Fruit fly (Drosophila melanogaster) whole organism, prepupa: ENCODE data around the gene CG13995.

ENCODE experiments used
- Blimp-1 ChIP-seq: fragments of 200-800 bp; sonication (Bioruptor generic); optimal IDR thresholded peaks from 3 replicates; lab custom pipeline; 2017; ENCODE audit warnings: missing biosample characterization, missing genetic modification characterization, mild to moderate bottlenecking, moderate library complexity, missing genetic modification reagents
- CG10631 ChIP-seq: fragments of 200-800 bp; sonication (Bioruptor generic); optimal IDR thresholded peaks from 2 replicates; lab custom pipeline; 2016; ENCODE audit warnings: missing biosample characterization, missing genetic modification characterization
- CG1621 ChIP-seq: fragments of 200-800 bp; sonication (Bioruptor generic); optimal IDR thresholded peaks from 3 replicates; lab custom pipeline; 2018; ENCODE audit warnings: missing biosample characterization, mild to moderate bottlenecking, missing genetic modification characterization
- CG6792 ChIP-seq: fragments of 200-800 bp; sonication (Bioruptor generic); optimal IDR thresholded peaks from 3 replicates; lab custom pipeline; 2016; ENCODE audit warnings: missing biosample characterization, missing genetic modification characterization
- CG8632 ChIP-seq: fragments of 200-800 bp; sonication (Bioruptor generic); optimal IDR thresholded peaks from 3 replicates; lab custom pipeline; 2016; ENCODE audit warnings: missing biosample characterization, missing genetic modification characterization
- Eip78C ChIP-seq: fragments of 200-800 bp; sonication (Bioruptor generic); peaks from one replicate; lab custom pipeline; 2016; ENCODE audit warnings: missing biosample characterization, missing genetic modification characterization
- Sox15 ChIP-seq: fragments of 200-800 bp; sonication (Bioruptor generic); optimal IDR thresholded peaks from 3 replicates; lab custom pipeline; 2016; ENCODE audit warnings: missing biosample characterization, missing genetic modification characterization
- fd85E ChIP-seq: fragments of 200-800 bp; sonication (Bioruptor generic); optimal IDR thresholded peaks from 3 replicates; lab custom pipeline; 2016; ENCODE audit warnings: missing biosample characterization, missing genetic modification characterization

- TF ChIP-seq CG1621 (tag; lab: Kevin White, UChicago), result no peak
- no peak for TF ChIP-seq CG6792 (GFP tag; lab: Kevin White, UChicago)
- TF ChIP-seq Eip78C (GFP tag; lab: Kevin White, UChicago), result no peak
- no peak for TF ChIP-seq CG10631
- TF ChIP-seq Blimp-1 (GFP tag; lab: Kevin White, UChicago), result no peak
- TF ChIP-seq CG8632 (GFP tag; lab: Kevin White, UChicago), result no peak
- no peak for TF ChIP-seq Sox15 (GFP tag; lab: Kevin White, UChicago)
- no peak for TF ChIP-seq fd85E (GFP tag; lab: Kevin White, UChicago)
Measured at dm6 chr2L:6090365-6090764, 36.3 kb downstream of the CG13995 start.
